Fruit fly (Drosophila melanogaster) whole organism, embryonic: ENCODE results near the gene CG14230.

Source experiments
- Abd-B ChIP-seq: fragments of 200-800 bp; sonication (Bioruptor generic); optimal IDR thresholded peaks from 2 replicates; lab custom pipeline; 2018; ENCODE audit warnings: missing biosample characterization, mild to moderate bottlenecking, missing genetic modification characterization, moderate library complexity
- B-H2 ChIP-seq: fragments of 200-800 bp; sonication (Bioruptor generic); optimal IDR thresholded peaks from 2 replicates; lab custom pipeline; 2018; ENCODE audit warnings: missing biosample characterization, mild to moderate bottlenecking, missing genetic modification characterization
- Bgb ChIP-seq: fragments of 200-800 bp; sonication (Bioruptor generic); IDR thresholded peaks from 2 replicates; pipeline ENCODE4 v1.3.6; 2022; ENCODE audit warnings: missing biosample characterization, missing genetic modification characterization; ENCODE audit not compliant: partially characterized antibody
- C15 ChIP-seq: fragments of 200-800 bp; sonication (Bioruptor generic); IDR thresholded peaks from 3 replicates; pipeline ENCODE4 v1.3.6; 2022; ENCODE audit warnings: missing biosample characterization, missing genetic modification characterization
- CG10267 ChIP-seq: fragments of 200-800 bp; sonication (Bioruptor generic); optimal IDR thresholded peaks from 2 replicates; lab custom pipeline; 2018; ENCODE audit warnings: missing biosample characterization, mild to moderate bottlenecking, missing genetic modification characterization, moderate library complexity
- CG10321 ChIP-seq: fragments of 200-800 bp; sonication (Bioruptor generic); IDR thresholded peaks from 2 replicates; pipeline ENCODE4 v1.3.6; 2022; ENCODE audit warnings: missing biosample characterization, missing genetic modification characterization
- CG11085 ChIP-seq: fragments of 200-800 bp; sonication (Bioruptor generic); IDR thresholded peaks from 2 replicates; pipeline ENCODE4 v1.3.6; 2022; ENCODE audit warnings: missing biosample characterization, missing genetic modification characterization
- CG12659 ChIP-seq: fragments of 200-800 bp; sonication (Bioruptor generic); optimal IDR thresholded peaks from 3 replicates; lab custom pipeline; 2017; ENCODE audit warnings: mild to moderate bottlenecking, missing biosample characterization, missing genetic modification reagents, missing genetic modification characterization
- CG17328 ChIP-seq: fragments of 200-800 bp; sonication (Bioruptor generic); IDR thresholded peaks from 2 replicates; pipeline ENCODE4 v1.3.6; 2022; ENCODE audit warnings: missing biosample characterization, missing genetic modification characterization
- CG17802 ChIP-seq: fragments of 200-800 bp; sonication (Bioruptor generic); optimal IDR thresholded peaks from 2 replicates; lab custom pipeline; 2018; ENCODE audit warnings: missing biosample characterization, mild to moderate bottlenecking, missing genetic modification characterization, moderate library complexity
- CG17829 ChIP-seq: fragments of 200-800 bp; optimal IDR thresholded peaks from 2 replicates; lab custom pipeline; 2019; ENCODE audit warnings: missing biosample characterization, mild to moderate bottlenecking, missing genetic modification characterization, moderate library complexity
- CG1792 ChIP-seq: fragments of 200-800 bp; sonication (Bioruptor generic); optimal IDR thresholded peaks from 2 replicates; lab custom pipeline; 2016; ENCODE audit warnings: missing biosample characterization, missing genetic modification characterization
- CG18476 ChIP-seq: fragments of 200-800 bp; sonication (Bioruptor generic); optimal IDR thresholded peaks from 2 replicates; lab custom pipeline; 2016; ENCODE audit warnings: missing biosample characterization, mild to moderate bottlenecking, missing genetic modification characterization
- CG2199 ChIP-seq: fragments of 200-800 bp; sonication (Bioruptor generic); IDR thresholded peaks from 3 replicates; pipeline ENCODE4 v1.3.6; 2022; ENCODE audit warnings: missing biosample characterization, missing genetic modification characterization
- CG33557 ChIP-seq: fragments of 200-800 bp; sonication (Bioruptor generic); optimal IDR thresholded peaks from 2 replicates; lab custom pipeline; 2019; ENCODE audit warnings: missing biosample characterization, mild to moderate bottlenecking, missing genetic modification characterization, moderate library complexity
- CG4360 ChIP-seq: fragments of 200-800 bp; sonication (Bioruptor generic); IDR thresholded peaks from 2 replicates; pipeline ENCODE4 v1.3.6; 2022; ENCODE audit warnings: missing biosample characterization, missing genetic modification characterization
- CG4854 ChIP-seq: fragments of 200-800 bp; sonication (Bioruptor generic); optimal IDR thresholded peaks from 2 replicates; lab custom pipeline; 2016; ENCODE audit warnings: missing biosample characterization, missing genetic modification characterization, inconsistent platforms
- CG6854 ChIP-seq: fragments of 200-800 bp; sonication (Bioruptor generic); optimal IDR thresholded peaks from 3 replicates; lab custom pipeline; 2017; ENCODE audit warnings: missing biosample characterization, mild to moderate bottlenecking, missing genetic modification characterization
- CG8290 ChIP-seq, 3 experiments: fragments of 200-800 bp; sonication (Bioruptor generic); optimal IDR thresholded peaks; 2 replicates each; lab custom pipeline; 2016 to 2019; ENCODE audit warnings: missing biosample characterization in 3 of 3, missing genetic modification characterization in 3 of 3, mild to moderate bottlenecking in 2 of 3, moderate library complexity in 1 of 3
- CG8388 ChIP-seq: fragments of 200-800 bp; sonication (Bioruptor generic); optimal IDR thresholded peaks from 2 replicates; lab custom pipeline; 2019; ENCODE audit warnings: missing biosample characterization, mild to moderate bottlenecking, missing genetic modification characterization, moderate library complexity
- CG8944 ChIP-seq: fragments of 200-800 bp; sonication (Bioruptor generic); optimal IDR thresholded peaks from 3 replicates; lab custom pipeline; 2016; ENCODE audit warnings: missing biosample characterization, missing genetic modification characterization
- CG9215 ChIP-seq: fragments of 200-800 bp; sonication (Bioruptor generic); IDR thresholded peaks from 2 replicates; pipeline ENCODE4 v1.3.6; 2022; ENCODE audit warnings: missing biosample characterization, missing genetic modification characterization
- Deaf1 ChIP-seq: fragments of 200-800 bp; optimal IDR thresholded peaks from 3 replicates; lab custom pipeline; 2019; ENCODE audit warnings: missing biosample characterization, mild to moderate bottlenecking, missing genetic modification characterization, moderate library complexity
- Dip2 ChIP-seq: fragments of 200-800 bp; sonication (Bioruptor generic); IDR thresholded peaks from 2 replicates; pipeline ENCODE4 v1.3.6; 2022; ENCODE audit warnings: missing biosample characterization, missing genetic modification characterization
- Dref ChIP-seq: fragments of 200-800 bp; sonication (Bioruptor generic); IDR thresholded peaks from 2 replicates; pipeline ENCODE4 v1.3.6; 2022; ENCODE audit warnings: missing biosample characterization, missing genetic modification characterization
- Eip74EF ChIP-seq, 2 experiments: fragments of 200-800 bp in 1 of 2; fragments of >200 bp in 1 of 2; sonication (Bioruptor generic) in 1 of 2; optimal IDR thresholded peaks; 2 replicates each; lab custom pipeline; 2017 to 2019; ENCODE audit warnings: missing biosample characterization in 2 of 2, missing genetic modification characterization in 2 of 2, mild to moderate bottlenecking in 1 of 2, moderate library complexity in 1 of 2
- Gug ChIP-seq: fragments of 200-800 bp; sonication (Bioruptor generic); IDR thresholded peaks from 4 replicates; pipeline ENCODE4 v1.3.6; 2022; ENCODE audit warnings: missing biosample characterization, missing genetic modification characterization
- HmgD ChIP-seq: fragments of 200-800 bp; sonication (Bioruptor generic); optimal IDR thresholded peaks from 3 replicates; lab custom pipeline; 2016; ENCODE audit warnings: missing biosample characterization, missing genetic modification characterization
- Hr51 ChIP-seq, 2 experiments: fragments of 200-800 bp; sonication (Bioruptor generic); optimal IDR thresholded peaks; 2 replicates in 1 of 2; 3 replicates in 1 of 2; lab custom pipeline; 2016 to 2018; ENCODE audit warnings: missing biosample characterization in 2 of 2, missing genetic modification characterization in 2 of 2, mild to moderate bottlenecking in 1 of 2, moderate library complexity in 1 of 2
- Pdp1 ChIP-seq, 2 experiments: fragments of 200-800 bp; sonication (Bioruptor generic); optimal IDR thresholded peaks; 3 replicates each; lab custom pipeline; 2016; ENCODE audit warnings: missing biosample characterization in 2 of 2, missing genetic modification characterization in 2 of 2, mild to moderate bottlenecking in 1 of 2, moderate library complexity in 1 of 2
- Xbp1 ChIP-seq: fragments of 200-800 bp; sonication (Bioruptor generic); optimal IDR thresholded peaks from 3 replicates; lab custom pipeline; 2016; ENCODE audit warnings: missing biosample characterization, mild to moderate bottlenecking, missing genetic modification characterization
- ase ChIP-seq: fragments of 200-800 bp; sonication (Bioruptor generic); IDR thresholded peaks from 3 replicates; pipeline ENCODE4 v1.3.6; 2022; ENCODE audit warnings: missing biosample characterization, missing genetic modification characterization
- ato ChIP-seq: fragments of 200-800 bp; sonication (Bioruptor generic); IDR thresholded peaks from 2 replicates; pipeline ENCODE4 v1.3.6; 2022; ENCODE audit warnings: missing biosample characterization, missing genetic modification characterization; ENCODE audit not compliant: partially characterized antibody
- bbx ChIP-seq: fragments of 200-800 bp; sonication (Bioruptor generic); IDR thresholded peaks from 2 replicates; pipeline ENCODE4 v1.3.6; 2022; ENCODE audit warnings: missing biosample characterization, missing genetic modification characterization; ENCODE audit not compliant: partially characterized antibody
- bsh ChIP-seq, 2 experiments: fragments of 200-800 bp; sonication (Bioruptor generic); optimal IDR thresholded peaks; 2 replicates each; lab custom pipeline; 2017 to 2018; ENCODE audit warnings: mild to moderate bottlenecking in 2 of 2, missing biosample characterization in 2 of 2, missing genetic modification characterization in 2 of 2, moderate library complexity in 1 of 2
- dmrt11E ChIP-seq: fragments of 200-800 bp; sonication (Bioruptor generic); optimal IDR thresholded peaks from 3 replicates; lab custom pipeline; 2018; ENCODE audit warnings: missing biosample characterization, mild to moderate bottlenecking, missing genetic modification characterization, moderate library complexity
- en ChIP-seq: fragments of 200-800 bp; sonication (Bioruptor generic); optimal IDR thresholded peaks from 2 replicates; lab custom pipeline; 2016; ENCODE audit warnings: missing biosample characterization, missing genetic modification characterization
- esg ChIP-seq: fragments of 200-800 bp; sonication (Bioruptor generic); conservative IDR thresholded peaks from 2 replicates; pipeline ENCODE4 v1.3.6; 2022; ENCODE audit warnings: missing biosample characterization, missing genetic modification characterization
- jigr1 ChIP-seq: fragments of 200-800 bp; sonication (Bioruptor generic); IDR thresholded peaks from 3 replicates; pipeline ENCODE4 v1.3.6; 2022; ENCODE audit warnings: missing biosample characterization, missing genetic modification characterization
- jumu ChIP-seq: fragments of 200-800 bp; sonication (Bioruptor generic); optimal IDR thresholded peaks from 3 replicates; lab custom pipeline; 2016; ENCODE audit warnings: missing biosample characterization, missing genetic modification characterization
- salm ChIP-seq: fragments of 200-800 bp; sonication (Bioruptor generic); optimal IDR thresholded peaks from 2 replicates; lab custom pipeline; 2018; ENCODE audit warnings: missing biosample characterization, mild to moderate bottlenecking, missing genetic modification characterization
- sim ChIP-seq: fragments of 200-800 bp; sonication (Bioruptor generic); IDR thresholded peaks from 2 replicates; pipeline ENCODE4 v1.3.6; 2022; ENCODE audit warnings: missing biosample characterization, missing genetic modification characterization
- sima ChIP-seq: fragments of 200-800 bp; sonication (Bioruptor generic); optimal IDR thresholded peaks from 2 replicates; lab custom pipeline; 2016; ENCODE audit warnings: missing biosample characterization, missing genetic modification characterization
- ssp ChIP-seq: fragments of 200-800 bp; sonication (Bioruptor generic); IDR thresholded peaks from 2 replicates; pipeline ENCODE4 v1.3.6; 2022; ENCODE audit warnings: missing biosample characterization, missing genetic modification characterization
- toy ChIP-seq: fragments of 200-800 bp; sonication (Bioruptor generic); IDR thresholded peaks from 2 replicates; pipeline ENCODE4 v1.3.6; 2022; ENCODE audit warnings: missing biosample characterization, missing genetic modification characterization
- ttk ChIP-seq: fragments of 200-800 bp; sonication (Bioruptor generic); IDR thresholded peaks from 2 replicates; pipeline ENCODE4 v2.1.2; 2022; ENCODE audit warnings: missing biosample characterization, missing genetic modification characterization
- usp ChIP-seq: fragments of >200 bp; optimal IDR thresholded peaks from 2 replicates; lab custom pipeline; 2017; ENCODE audit warnings: missing biosample characterization, missing genetic modification characterization
- z ChIP-seq: fragments of 200-800 bp; sonication (Bioruptor generic); IDR thresholded peaks from 3 replicates; pipeline ENCODE4 v1.3.6; 2022; ENCODE audit warnings: missing biosample characterization, missing genetic modification characterization

CG14230 gene

DNA sequence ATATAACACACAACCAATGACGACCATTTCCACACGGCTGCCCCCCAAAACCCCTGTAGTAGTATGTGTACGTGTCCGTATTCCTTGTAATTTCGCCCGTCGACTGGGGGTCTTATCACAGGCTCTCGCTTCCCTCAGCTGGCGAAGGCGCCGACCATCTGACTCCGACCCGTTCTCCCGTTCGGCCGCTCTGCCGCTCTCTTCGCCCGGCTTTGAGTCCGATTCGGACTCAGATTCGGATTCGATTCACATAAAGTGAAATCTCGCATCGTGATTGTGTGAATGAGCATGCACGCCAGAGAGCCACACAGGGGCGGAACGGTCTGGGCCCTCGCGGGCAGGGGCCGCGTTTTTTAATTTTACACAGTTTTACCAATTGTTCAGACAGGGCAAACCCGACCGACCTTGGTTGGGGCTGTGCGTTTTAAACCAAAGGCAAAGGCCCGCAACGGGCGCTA lies 38.3 kb upstream of the CG14230 start (continued):
- no peak for TF ChIP-seq salm
- TF ChIP-seq dmrt11E (tag; lab: Kevin White, UChicago), result no peak
- 0 out of 2 replicates have a peak, but pooled peaks have one; percentile 18 for TF ChIP-seq ssp (GFP tag; lab: Robert Waterston, UW)
- peak; percentile 62 for TF ChIP-seq CG9215 (GFP tag; lab: Robert Waterston, UW)
- TF ChIP-seq CG8388, result no peak
- peak; percentile 8 for TF ChIP-seq CG1792
- TF ChIP-seq, all 482 proteins: peak for 171

DNA sequence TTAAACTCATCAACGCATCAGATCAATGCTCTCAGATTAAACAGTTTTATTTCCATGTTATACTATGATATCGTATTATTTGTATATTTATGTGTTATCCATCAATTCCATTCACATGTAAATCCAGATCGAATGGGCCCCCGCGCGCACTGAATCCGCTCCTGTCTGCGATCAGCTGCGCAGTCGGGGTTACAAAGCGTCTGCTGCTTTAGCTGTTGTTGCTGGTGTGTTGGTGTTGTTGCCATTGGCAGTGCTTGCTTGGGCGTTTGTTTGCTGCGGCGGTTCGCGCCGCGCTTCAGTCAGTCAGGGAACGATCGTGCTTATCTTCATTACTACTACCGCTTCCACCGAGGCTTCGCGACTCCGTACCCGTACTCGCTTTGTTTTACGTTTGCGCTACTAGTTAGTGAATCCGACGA lies 37.0 kb upstream of the CG14230 start, which contains the start of gene Zw:
Zw (plus strand) TSS at position 262 of the 419 bp plus-strand sequence.
- TF ChIP-seq Xbp1 (GFP tag; lab: Kevin White, UChicago) (peak; percentile 45), sim (GFP tag; lab: Robert Waterston, UW) (no peak), jumu (GFP tag; lab: Kevin White, UChicago) (no peak), CG4360 (GFP tag; lab: Robert Waterston, UW) (peak; percentile 80), HmgD (GFP tag; lab: Kevin White, UChicago) (no peak), Pdp1 (GFP tag; optimal IDR thresholded peaks at IDR 0.05; lab: Kevin White, UChicago) (peak; percentile 38 to 43), C15 (GFP tag; lab: Robert Waterston, UW) (no peak), toy (GFP tag; lab: Robert Waterston, UW) (no peak), CG8944 (GFP tag; lab: Kevin White, UChicago) (peak; percentile 13), usp (GFP tag; lab: Kevin White, UChicago) (no peak), B-H2 (peak; percentile 48), CG17328 (peak; percentile 37; the same call in 1 of the 2 replicates), CG10321 (no peak), CG17802 (no peak), CG12659 (GFP tag; lab: Kevin White, UChicago) (no peak), esg (GFP tag; lab: Robert Waterston, UW) (peak; percentile 48), CG6854 (GFP tag; lab: Kevin White, UChicago) (no peak), ato (GFP tag; lab: Robert Waterston, UW) (no peak), Gug (GFP tag; lab: Robert Waterston, UW) (peak; percentile 93), CG33557 (GFP tag; lab: Kevin White, UChicago) (peak; percentile 29), Hr51 (GFP tag; optimal IDR thresholded peaks at IDR 0.05; lab: Kevin White, UChicago) (peak; percentile 2 to 3), CG2199 (GFP tag; lab: Robert Waterston, UW) (peak; percentile 40; the same call in 1 of the 3 replicates), ase (GFP tag; lab: Robert Waterston, UW) (peak; percentile 46; the same call in 1 of the 3 replicates), Dip2 (GFP tag; lab: Robert Waterston, UW) (no peak), bsh (GFP tag; optimal IDR thresholded peaks at IDR 0.05; lab: Kevin White, UChicago) (peak in 1 of 2 experiments; percentile 34), CG17829 (tag; lab: Kevin White, UChicago) (peak; percentile 18), Bgb (GFP tag; lab: Robert Waterston, UW) (peak; percentile 57), CG10267 (tag; lab: Kevin White, UChicago) (no peak), ttk (GFP tag; lab: Robert Waterston, UW) (peak; percentile 45; the same call in 1 of the 2 replicates), z (GFP tag; lab: Robert Waterston, UW) (no peak), CG18476 (GFP tag; lab: Kevin White, UChicago) (peak; percentile 14), bbx (GFP tag; lab: Robert Waterston, UW) (peak; percentile 61), Eip74EF (GFP tag; optimal IDR thresholded peaks at IDR 0.05; lab: Kevin White, UChicago) (no peak), CG4854 (GFP tag; lab: Kevin White, UChicago) (no peak), en (peak; percentile 0), jigr1 (GFP tag; lab: Robert Waterston, UW) (no peak; the same call in 2 of the 3 replicates), Deaf1 (tag; lab: Kevin White, UChicago) (peak; percentile 65), CG8290 (GFP tag; optimal IDR thresholded peaks at IDR 0.05; lab: Kevin White, UChicago) (no peak), CG8290 (tag; optimal IDR thresholded peaks at IDR 0.05; lab: Kevin White, UChicago) (peak in 1 of 2 experiments; percentile 88), sima (GFP tag; lab: Kevin White, UChicago) (no peak), CG11085 (peak; percentile 60), Dref (no peak), Abd-B (GFP tag; lab: Kevin White, UChicago) (no peak)
